Worm (Caenorhabditis elegans) whole organism, late embryonic: Measurements from ENCODE around the gene F44E5.5.

Source experiments
- C38D4.7 ChIP-seq: fragments of 200-800 bp; sonication (Bioruptor generic); optimal IDR thresholded peaks from 2 replicates; lab custom pipeline; 2018; ENCODE audit warnings: mild to moderate bottlenecking, missing genetic modification characterization, moderate library complexity, missing compliant biosample characterization
- ahr-1 ChIP-seq: sonication (generic microtip); optimal IDR thresholded peaks from 2 replicates; lab custom pipeline; 2016; ENCODE audit warnings: missing genetic modification characterization, missing compliant biosample characterization
- ama-1 ChIP-seq: fragments of 150-350 bp; optimal IDR thresholded peaks from 2 replicates; lab custom pipeline; 2014
- ceh-18 ChIP-seq: sonication (generic microtip); optimal IDR thresholded peaks from 2 replicates; lab custom pipeline; 2016; ENCODE audit warnings: missing genetic modification characterization, missing compliant biosample characterization
- ceh-30 ChIP-seq: fragments of 150-350 bp; optimal IDR thresholded peaks from 2 replicates; lab custom pipeline; 2014; ENCODE audit warnings: missing biosample characterization, missing genetic modification characterization
- ceh-31 ChIP-seq: sonication (generic microtip); optimal IDR thresholded peaks from 2 replicates; lab custom pipeline; 2016; ENCODE audit warnings: missing genetic modification characterization, missing compliant biosample characterization
- ceh-34 ChIP-seq: sonication (generic microtip); optimal IDR thresholded peaks from 2 replicates; lab custom pipeline; 2016; ENCODE audit warnings: mild to moderate bottlenecking, missing genetic modification characterization, missing compliant biosample characterization
- ceh-48 ChIP-seq: sonication (generic microtip); optimal IDR thresholded peaks from 2 replicates; lab custom pipeline; 2016; ENCODE audit warnings: missing genetic modification characterization, inconsistent platforms, missing compliant biosample characterization
- ceh-6 ChIP-seq: fragments of 200-800 bp; sonication (Bioruptor generic); optimal IDR thresholded peaks from 2 replicates; lab custom pipeline; 2018; ENCODE audit warnings: mild to moderate bottlenecking, missing genetic modification characterization, missing compliant biosample characterization
- dmd-4 ChIP-seq: sonication (generic microtip); optimal IDR thresholded peaks from 2 replicates; lab custom pipeline; 2016; ENCODE audit warnings: borderline replicate concordance, missing genetic modification characterization, missing compliant biosample characterization
- dve-1 ChIP-seq: sonication (generic microtip); optimal IDR thresholded peaks from 2 replicates; lab custom pipeline; 2017; ENCODE audit warnings: antibody characterized with exemption, mild to moderate bottlenecking, missing genetic modification characterization, missing compliant biosample characterization
- elt-2 ChIP-seq: sonication (generic microtip); optimal IDR thresholded peaks from 2 replicates; lab custom pipeline; 2016; ENCODE audit warnings: missing genetic modification reagents, missing genetic modification characterization, missing compliant biosample characterization
- fax-1 ChIP-seq: sonication (generic microtip); optimal IDR thresholded peaks from 2 replicates; lab custom pipeline; 2016; ENCODE audit warnings: missing genotype, missing genetic modification characterization, missing compliant biosample characterization
- fkh-6 ChIP-seq: sonication (generic microtip); optimal IDR thresholded peaks from 2 replicates; lab custom pipeline; 2016; ENCODE audit warnings: missing genetic modification characterization, missing compliant biosample characterization
- gmeb-2 ChIP-seq: sonication (generic microtip); optimal IDR thresholded peaks from 2 replicates; lab custom pipeline; 2016; ENCODE audit warnings: missing genetic modification characterization, inconsistent platforms, missing compliant biosample characterization
- hlh-30 ChIP-seq: sonication (generic microtip); optimal IDR thresholded peaks from 2 replicates; lab custom pipeline; 2017; ENCODE audit warnings: antibody characterized with exemption, missing genetic modification characterization, missing compliant biosample characterization; ENCODE audit not compliant: insufficient read depth
- hlh-8 ChIP-seq: sonication (generic microtip); optimal IDR thresholded peaks from 2 replicates; lab custom pipeline; 2016; ENCODE audit warnings: missing genotype, missing genetic modification characterization, missing compliant biosample characterization
- lin-11 ChIP-seq: fragments of 200-800 bp; sonication (Bioruptor generic); optimal IDR thresholded peaks from 2 replicates; lab custom pipeline; 2018; ENCODE audit warnings: mild to moderate bottlenecking, missing genetic modification characterization, missing compliant biosample characterization
- mec-3 ChIP-seq: sonication (generic microtip); optimal IDR thresholded peaks from 2 replicates; lab custom pipeline; 2016; ENCODE audit warnings: borderline replicate concordance, missing genetic modification characterization, missing compliant biosample characterization
- nfya-1 ChIP-seq: sonication (generic microtip); optimal IDR thresholded peaks from 2 replicates; lab custom pipeline; 2017; ENCODE audit warnings: missing genetic modification characterization, mild to moderate bottlenecking, missing compliant biosample characterization, antibody characterized with exemption, moderate library complexity
- nhr-11 ChIP-seq: fragments of 150-350 bp; optimal IDR thresholded peaks from 2 replicates; lab custom pipeline; 2014; ENCODE audit warnings: missing biosample characterization, missing genetic modification characterization
- nhr-232 ChIP-seq: sonication (generic microtip); optimal IDR thresholded peaks from 2 replicates; lab custom pipeline; 2016; ENCODE audit warnings: missing genetic modification characterization, missing compliant biosample characterization
- npax-4 ChIP-seq: sonication (generic microtip); optimal IDR thresholded peaks from 2 replicates; lab custom pipeline; 2016; ENCODE audit warnings: missing genetic modification characterization, missing compliant biosample characterization
- odd-2 ChIP-seq: sonication (generic microtip); optimal IDR thresholded peaks from 2 replicates; lab custom pipeline; 2017; ENCODE audit warnings: antibody characterized with exemption, mild to moderate bottlenecking, missing genetic modification characterization, missing compliant biosample characterization
- pag-3 ChIP-seq: sonication (generic microtip); optimal IDR thresholded peaks from 2 replicates; lab custom pipeline; 2016; ENCODE audit warnings: missing compliant biosample characterization, missing genetic modification characterization, borderline replicate concordance
- pat-9 ChIP-seq: fragments of 200-800 bp; sonication (Bioruptor generic); optimal IDR thresholded peaks from 2 replicates; lab custom pipeline; 2018; ENCODE audit warnings: mild to moderate bottlenecking, missing genetic modification characterization, moderate library complexity, missing compliant biosample characterization
- pax-1 ChIP-seq: fragments of 150-350 bp; optimal IDR thresholded peaks from 2 replicates; lab custom pipeline; 2014; ENCODE audit warnings: missing biosample characterization, missing genetic modification characterization
- pros-1 ChIP-seq: fragments of 150-350 bp; optimal IDR thresholded peaks from 2 replicates; lab custom pipeline; 2014; ENCODE audit warnings: missing biosample characterization, missing genetic modification reagents, missing genetic modification characterization
- ref-2 ChIP-seq: sonication (generic microtip); optimal IDR thresholded peaks from 2 replicates; lab custom pipeline; 2016; ENCODE audit warnings: missing genetic modification characterization, missing compliant biosample characterization
- rnt-1 ChIP-seq: sonication (generic microtip); optimal IDR thresholded peaks from 2 replicates; lab custom pipeline; 2016; ENCODE audit warnings: missing genetic modification characterization, missing compliant biosample characterization
- sdc-2 ChIP-seq: sonication (generic microtip); optimal IDR thresholded peaks from 2 replicates; lab custom pipeline; 2016; ENCODE audit warnings: missing genotype, missing genetic modification characterization, missing compliant biosample characterization
- sox-2 ChIP-seq: fragments of 200-800 bp; sonication (Bioruptor generic); IDR thresholded peaks from 2 replicates; pipeline ENCODE4 v1.3.6; 2022; ENCODE audit warnings: missing genetic modification reagents, missing genetic modification characterization, missing compliant biosample characterization
- syd-9 ChIP-seq: sonication (generic microtip); optimal IDR thresholded peaks from 2 replicates; lab custom pipeline; 2016; ENCODE audit warnings: mild to moderate bottlenecking, missing genetic modification characterization, moderate library complexity, missing compliant biosample characterization
- unc-42 ChIP-seq: sonication (generic microtip); optimal IDR thresholded peaks from 2 replicates; lab custom pipeline; 2016; ENCODE audit warnings: missing genotype, missing genetic modification characterization, missing compliant biosample characterization
- unc-55 ChIP-seq: sonication (generic microtip); optimal IDR thresholded peaks from 2 replicates; lab custom pipeline; 2017; ENCODE audit warnings: missing biosample characterization, missing genetic modification reagents, missing genetic modification characterization
- unc-86 ChIP-seq: sonication (generic microtip); optimal IDR thresholded peaks from 2 replicates; lab custom pipeline; 2016; ENCODE audit warnings: missing genetic modification characterization, missing compliant biosample characterization
- zip-5 ChIP-seq: sonication (generic microtip); optimal IDR thresholded peaks from 2 replicates; lab custom pipeline; 2016; ENCODE audit warnings: missing genetic modification characterization, missing compliant biosample characterization

The F44E5.5 gene

ce11 chrII:11714728-11715127, 44.7 kb upstream of the F44E5.5 start:
- no peak for TF ChIP-seq ref-2

- no peak for TF ChIP-seq ahr-1 (tag; lab: Kevin White, UChicago)
- TF ChIP-seq nhr-11 = no peak
- no peak for TF ChIP-seq pat-9 (tag; lab: Kevin White, UChicago)
Measured at ce11 chrII:11719533-11719932, 39.9 kb upstream of the F44E5.5 start.

- no peak for TF ChIP-seq hlh-30 (tag; lab: Kevin White, UChicago)
- no peak for TF ChIP-seq hlh-8 (tag; lab: Kevin White, UChicago)
Measured at ce11 chrII:11720102-11720501, 39.4 kb upstream of the F44E5.5 start, which contains the start of gene F13D12.3. Gene F13D12.3, plus strand, starts transcription at chrII:11720402.

DNA sequence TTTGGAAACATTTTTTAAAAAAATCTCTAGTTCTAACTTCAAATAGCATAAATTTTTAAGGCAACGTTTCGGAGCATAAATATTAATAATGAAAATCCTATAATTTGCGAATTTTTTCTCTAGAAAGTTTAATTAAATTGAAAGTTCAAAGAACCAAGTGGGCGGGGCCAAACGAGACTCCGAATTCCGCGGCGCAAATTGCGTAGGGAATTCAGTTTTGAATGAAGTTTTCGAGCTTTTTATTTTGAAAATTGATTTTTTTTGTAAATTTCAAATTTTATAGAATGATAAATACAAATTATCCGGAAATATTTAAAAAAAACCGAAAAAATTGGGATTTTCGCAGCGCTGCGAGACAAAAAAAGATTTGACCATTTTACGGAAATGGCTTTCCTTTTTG, 38.6 kb upstream of the F44E5.5 start:
- TF ChIP-seq fkh-6 (tag; lab: Kevin White, UChicago) = no peak

- TF ChIP-seq ceh-48 (no peak), odd-2 (tag; lab: Kevin White, UChicago) (no peak), hlh-30 (tag; lab: Kevin White, UChicago) (no peak), dve-1 (tag; lab: Kevin White, UChicago) (no peak)
- TF ChIP-seq, all 69 proteins: peak for 0
Measured at ce11 chrII:11721604-11722003, 37.9 kb upstream of the F44E5.5 start.

DNA sequence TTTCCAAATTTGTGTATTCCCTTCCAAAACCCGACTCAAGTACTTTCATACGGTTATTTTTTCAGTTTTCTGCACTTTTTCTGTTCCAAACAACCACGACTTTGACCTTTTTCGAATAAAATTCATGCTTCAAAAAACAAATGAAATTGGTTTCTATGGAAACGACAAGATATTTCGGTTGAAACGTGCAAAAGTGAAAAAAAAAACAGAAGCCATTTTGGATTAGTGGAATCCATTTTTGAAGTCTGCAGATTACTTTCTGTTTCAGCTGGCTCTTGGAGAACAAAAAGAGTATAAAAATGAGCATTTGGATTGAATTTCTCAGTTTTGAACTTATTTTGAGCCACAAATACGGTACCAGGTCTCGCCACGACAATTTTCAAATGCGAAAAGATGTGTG, 37.3 kb upstream of the F44E5.5 start:
- TF ChIP-seq ama-1 (lab: Kevin White, UChicago) (no peak), gmeb-2 (tag; lab: Kevin White, UChicago) (no peak), sdc-2 (no peak), npax-4 (tag; lab: Kevin White, UChicago) (no peak), C38D4.7 (no peak), dmd-4 (tag; lab: Kevin White, UChicago) (no peak), ceh-34 (no peak), lin-11 (no peak), syd-9 (tag; lab: Kevin White, UChicago) (no peak), pax-1 (tag; lab: Kevin White, UChicago) (no peak), ceh-30 (tag; lab: Kevin White, UChicago) (no peak), rnt-1 (tag; lab: Kevin White, UChicago) (no peak), pros-1 (tag; lab: Kevin White, UChicago) (no peak), hlh-8 (tag; lab: Kevin White, UChicago) (no peak)

- TF ChIP-seq unc-86 (no peak), sox-2 (no peak), nhr-232 (tag; lab: Kevin White, UChicago) (no peak), elt-2 (tag; lab: Kevin White, UChicago) (no peak), unc-42 (tag; lab: Kevin White, UChicago) (no peak), ceh-30 (tag; lab: Kevin White, UChicago) (no peak), mec-3 (no peak)
Measured at ce11 chrII:11723904-11724303, 35.6 kb upstream of the F44E5.5 start, which contains the start of gene ldh-1. Gene ldh-1, plus strand, starts transcription at chrII:11724204.

DNA sequence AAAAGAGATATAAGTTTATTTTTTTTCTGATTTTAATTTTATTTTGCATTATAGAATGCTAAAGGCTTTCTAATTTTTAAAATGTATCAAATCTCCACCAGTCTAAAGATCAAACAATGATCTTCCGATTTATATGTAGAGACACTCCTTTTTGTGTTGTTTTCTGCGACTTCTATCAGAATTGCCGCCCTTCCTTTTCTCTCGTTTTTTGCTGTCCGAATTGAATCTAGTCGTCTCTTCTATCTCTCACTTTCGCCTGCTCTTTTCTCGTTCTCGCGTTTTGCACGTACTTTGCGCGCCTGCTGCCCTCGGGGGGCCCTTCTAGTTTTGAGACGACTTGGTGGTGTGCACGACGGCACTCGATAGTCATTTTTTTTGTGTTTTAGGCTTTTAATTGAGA, 35.1 kb upstream of the F44E5.5 start:
- TF ChIP-seq fax-1 (no peak), ceh-31 (peak; percentile 34), gmeb-2 (tag; lab: Kevin White, UChicago) (no peak), zip-5 (tag; lab: Kevin White, UChicago) (no peak), ceh-18 (peak; percentile 33), nfya-1 (tag; lab: Kevin White, UChicago) (peak; percentile 17), unc-55 (GFP tag; lab: Kevin White, UChicago) (peak; percentile 29), pag-3 (tag; lab: Kevin White, UChicago) (no peak), unc-42 (tag; lab: Kevin White, UChicago) (peak; percentile 86), ceh-6 (GFP tag; lab: Kevin White, UChicago) (no peak)
